Fruit fly (Drosophila melanogaster) Kc167 (cell line): ENCODE results near the gene Cyp4ac2.

Source experiments
- Myc ChIP-seq: fragments of >200 bp; optimal IDR thresholded peaks from 2 replicates; lab custom pipeline; 2017; ENCODE audit warnings: missing external identifiers
- Sin3A ChIP-seq: fragments of >200 bp; optimal IDR thresholded peaks from 2 replicates; lab custom pipeline; 2018; ENCODE audit warnings: missing external identifiers
- h ChIP-seq: fragments of >200 bp; optimal IDR thresholded peaks from 3 replicates; lab custom pipeline; 2018; ENCODE audit warnings: missing external identifiers
- insv ChIP-seq: fragments of >200 bp; optimal IDR thresholded peaks from 3 replicates; lab custom pipeline; 2018; ENCODE audit warnings: missing external identifiers
- psq ChIP-seq: fragments of >200 bp; optimal IDR thresholded peaks from 2 replicates; lab custom pipeline; 2017; ENCODE audit warnings: missing external identifiers
- ttk ChIP-seq: sonication (Bioruptor generic); optimal IDR thresholded peaks from 2 replicates; lab custom pipeline; 2017; ENCODE audit warnings: missing external identifiers

The Cyp4ac2 gene

dm6 chr2L:5304367-5304766, 38.2 kb downstream of the Cyp4ac2 start:
- TF ChIP-seq psq (lab: Kevin White, UChicago): no peak
- TF ChIP-seq Myc: no peak
- TF ChIP-seq ttk (lab: Kevin White, UChicago): no peak
- TF ChIP-seq h (lab: Kevin White, UChicago): no peak
- TF ChIP-seq Sin3A: no peak
- no peak for TF ChIP-seq insv (lab: Kevin White, UChicago)

- TF ChIP-seq insv (lab: Kevin White, UChicago): no peak
- no peak for TF ChIP-seq Myc
- no peak for TF ChIP-seq ttk (lab: Kevin White, UChicago)
- TF ChIP-seq Sin3A: no peak
- TF ChIP-seq h (lab: Kevin White, UChicago): no peak
- no peak for TF ChIP-seq psq (lab: Kevin White, UChicago)
These were observed 39.2 kb downstream of the Cyp4ac2 start for dm6 chr2L:5305240-5305875.

- TF ChIP-seq psq (lab: Kevin White, UChicago) (no peak), ttk (lab: Kevin White, UChicago) (no peak), h (lab: Kevin White, UChicago) (no peak), Myc (no peak), Sin3A (no peak), insv (lab: Kevin White, UChicago) (no peak)
These were observed 40.3 kb downstream of the Cyp4ac2 start for dm6 chr2L:5306373-5306997.

- TF ChIP-seq Sin3A: no peak
These were observed 43.2 kb downstream of the Cyp4ac2 start for dm6 chr2L:5309369-5309768.

- TF ChIP-seq insv (lab: Kevin White, UChicago): no peak
- no peak for TF ChIP-seq Sin3A
- no peak for TF ChIP-seq ttk (lab: Kevin White, UChicago)
- no peak for TF ChIP-seq psq (lab: Kevin White, UChicago)
- no peak for TF ChIP-seq h (lab: Kevin White, UChicago)
- no peak for TF ChIP-seq Myc
These were observed 48.5 kb downstream of the Cyp4ac2 start, which contains the start of gene CG14024 for dm6 chr2L:5314630-5315159. CG14024 (minus strand) TSS chr2L:5314895.
